Fruit fly (Drosophila melanogaster) whole organism, embryonic: ENCODE data around the gene CG31109.
A peak's percentile ranks its signal among the peaks of the same experiment; 100 is the strongest.

ENCODE experiments used
- BEAF-32 ChIP-seq: fragments of 200-800 bp; sonication (Bioruptor generic); optimal IDR thresholded peaks from 3 replicates; lab custom pipeline; 2017; ENCODE audit warnings: missing biosample characterization, missing genetic modification characterization, mild to moderate bottlenecking, moderate library complexity, missing genetic modification reagents
- CG10267 ChIP-seq: fragments of 200-800 bp; sonication (Bioruptor generic); optimal IDR thresholded peaks from 2 replicates; lab custom pipeline; 2018; ENCODE audit warnings: missing biosample characterization, mild to moderate bottlenecking, missing genetic modification characterization, moderate library complexity
- CG10543 ChIP-seq: fragments of 200-800 bp; sonication (Bioruptor generic); optimal IDR thresholded peaks from 3 replicates; lab custom pipeline; 2017; ENCODE audit warnings: missing biosample characterization, mild to moderate bottlenecking, missing genetic modification characterization, moderate library complexity
- CG13287 ChIP-seq: fragments of 200-800 bp; sonication (Bioruptor generic); IDR thresholded peaks from 2 replicates; pipeline ENCODE4 v1.3.6; 2022; ENCODE audit warnings: missing biosample characterization, missing genetic modification characterization; ENCODE audit not compliant: partially characterized antibody
- CG14860 ChIP-seq: fragments of 200-800 bp; sonication (Bioruptor generic); IDR thresholded peaks from 3 replicates; pipeline ENCODE4 v1.3.6; 2022; ENCODE audit warnings: missing biosample characterization, missing genetic modification characterization; ENCODE audit not compliant: partially characterized antibody
- CG2116 ChIP-seq: fragments of 200-800 bp; sonication (Bioruptor generic); optimal IDR thresholded peaks from 3 replicates; lab custom pipeline; 2018; ENCODE audit warnings: missing biosample characterization, mild to moderate bottlenecking, missing genetic modification characterization
- CG3065 ChIP-seq: fragments of 200-800 bp; sonication (Bioruptor generic); optimal IDR thresholded peaks from 2 replicates; lab custom pipeline; 2016; ENCODE audit warnings: missing biosample characterization, missing genetic modification characterization
- CG3407 ChIP-seq: fragments of 200-800 bp; sonication (Bioruptor generic); optimal IDR thresholded peaks from 2 replicates; lab custom pipeline; 2018; ENCODE audit warnings: missing biosample characterization, mild to moderate bottlenecking, missing genetic modification characterization
- CG34224 ChIP-seq: fragments of 200-800 bp; sonication (Bioruptor generic); IDR thresholded peaks from 3 replicates; pipeline ENCODE4 v1.3.6; 2022; ENCODE audit warnings: missing biosample characterization, missing genetic modification characterization; ENCODE audit not compliant: partially characterized antibody
- CG4707 ChIP-seq: fragments of 200-800 bp; sonication (Bioruptor generic); optimal IDR thresholded peaks from 2 replicates; lab custom pipeline; 2018; ENCODE audit warnings: missing biosample characterization, mild to moderate bottlenecking, missing genetic modification characterization, moderate library complexity
- CG7372 ChIP-seq: fragments of 200-800 bp; sonication (Bioruptor generic); IDR thresholded peaks from 2 replicates; pipeline ENCODE4 v1.3.6; 2022; ENCODE audit warnings: missing biosample characterization, missing genetic modification characterization
- CG7556 ChIP-seq: fragments of 200-800 bp; sonication (Bioruptor generic); optimal IDR thresholded peaks from 2 replicates; lab custom pipeline; 2017; ENCODE audit warnings: missing biosample characterization, mild to moderate bottlenecking, missing genetic modification characterization
- CG8924 ChIP-seq: fragments of 200-800 bp; optimal IDR thresholded peaks from 3 replicates; lab custom pipeline; 2019; ENCODE audit warnings: missing biosample characterization, mild to moderate bottlenecking, missing genetic modification characterization, moderate library complexity
- CG9215 ChIP-seq: fragments of 200-800 bp; sonication (Bioruptor generic); IDR thresholded peaks from 2 replicates; pipeline ENCODE4 v1.3.6; 2022; ENCODE audit warnings: missing biosample characterization, missing genetic modification characterization
- D ChIP-seq, 2 experiments: fragments of 200-800 bp in 1 of 2; fragments of >200 bp in 1 of 2; sonication (Bioruptor generic) in 1 of 2; optimal IDR thresholded peaks; 2 replicates in 1 of 2; 3 replicates in 1 of 2; lab custom pipeline; 2017; ENCODE audit warnings: mild to moderate bottlenecking in 1 of 2, missing biosample characterization in 1 of 2, missing genetic modification characterization in 1 of 2, missing genetic modification reagents in 1 of 2
- Deaf1 ChIP-seq: fragments of 200-800 bp; optimal IDR thresholded peaks from 3 replicates; lab custom pipeline; 2019; ENCODE audit warnings: missing biosample characterization, mild to moderate bottlenecking, missing genetic modification characterization, moderate library complexity
- Dref ChIP-seq: fragments of 200-800 bp; sonication (Bioruptor generic); IDR thresholded peaks from 2 replicates; pipeline ENCODE4 v1.3.6; 2022; ENCODE audit warnings: missing biosample characterization, missing genetic modification characterization
- Ets97D ChIP-seq: fragments of 200-800 bp; sonication (Bioruptor generic); optimal IDR thresholded peaks from 3 replicates; lab custom pipeline; 2016; ENCODE audit warnings: missing biosample characterization, missing genetic modification characterization
- Gsc ChIP-seq: fragments of 200-800 bp; sonication (Bioruptor generic); IDR thresholded peaks from 2 replicates; pipeline ENCODE4 v1.3.6; 2022; ENCODE audit warnings: missing biosample characterization, missing genetic modification characterization
- H2.0 ChIP-seq: fragments of 200-800 bp; sonication (Bioruptor generic); IDR thresholded peaks from 2 replicates; pipeline ENCODE4 v1.3.6; 2022; ENCODE audit warnings: missing biosample characterization, missing genetic modification characterization
- HLH54F ChIP-seq: fragments of 200-800 bp; sonication (Bioruptor generic); optimal IDR thresholded peaks from 3 replicates; lab custom pipeline; 2016; ENCODE audit warnings: missing biosample characterization, missing genetic modification characterization
- Hr78 ChIP-seq, 2 experiments: fragments of 200-800 bp in 1 of 2; fragments of >200 bp in 1 of 2; sonication (Bioruptor generic) in 1 of 2; optimal IDR thresholded peaks; 2 replicates each; lab custom pipeline; 2017 to 2019; ENCODE audit warnings: missing biosample characterization in 2 of 2, missing genetic modification characterization in 2 of 2, mild to moderate bottlenecking in 1 of 2, moderate library complexity in 1 of 2
- MESR4 ChIP-seq: fragments of 200-800 bp; sonication (Bioruptor generic); optimal IDR thresholded peaks from 2 replicates; lab custom pipeline; 2018; ENCODE audit warnings: missing biosample characterization, mild to moderate bottlenecking, missing genetic modification characterization, moderate library complexity
- Med ChIP-seq: fragments of 200-800 bp; sonication (Bioruptor generic); peaks from one replicate; lab custom pipeline; 2016; ENCODE audit warnings: missing biosample characterization, missing genetic modification characterization, mild to moderate bottlenecking, inconsistent platforms, moderate library complexity
- Meics ChIP-seq: fragments of 200-800 bp; sonication (Bioruptor generic); optimal IDR thresholded peaks from 2 replicates; lab custom pipeline; 2017; ENCODE audit warnings: missing biosample characterization, mild to moderate bottlenecking, missing genetic modification characterization
- NfI ChIP-seq: fragments of 200-800 bp; sonication (Bioruptor generic); optimal IDR thresholded peaks from 3 replicates; lab custom pipeline; 2018; ENCODE audit warnings: missing biosample characterization, mild to moderate bottlenecking, missing genetic modification characterization, moderate library complexity
- Oli ChIP-seq: fragments of 200-800 bp; sonication (Bioruptor generic); optimal IDR thresholded peaks from 2 replicates; lab custom pipeline; 2018; ENCODE audit warnings: missing biosample characterization, mild to moderate bottlenecking, missing genetic modification characterization, moderate library complexity
- PHDP ChIP-seq: fragments of 200-800 bp; sonication (Bioruptor generic); optimal IDR thresholded peaks from 3 replicates; lab custom pipeline; 2018; ENCODE audit warnings: missing biosample characterization, mild to moderate bottlenecking, missing genetic modification characterization, moderate library complexity
- Sox102F ChIP-seq: fragments of 200-800 bp; sonication (Bioruptor generic); optimal IDR thresholded peaks from 2 replicates; lab custom pipeline; 2018; ENCODE audit warnings: missing biosample characterization, mild to moderate bottlenecking, missing genetic modification characterization, moderate library complexity
- Sry-β ChIP-seq: fragments of 200-800 bp; sonication (Bioruptor generic); optimal IDR thresholded peaks from 2 replicates; lab custom pipeline; 2018; ENCODE audit warnings: missing biosample characterization, mild to moderate bottlenecking, missing genetic modification characterization, moderate library complexity
- Sry-δ ChIP-seq: fragments of 200-800 bp; sonication (Bioruptor generic); optimal IDR thresholded peaks from 2 replicates; lab custom pipeline; 2016; ENCODE audit warnings: missing biosample characterization, missing genetic modification characterization
- Xbp1 ChIP-seq: fragments of 200-800 bp; sonication (Bioruptor generic); optimal IDR thresholded peaks from 3 replicates; lab custom pipeline; 2016; ENCODE audit warnings: missing biosample characterization, mild to moderate bottlenecking, missing genetic modification characterization
- YL-1 ChIP-seq: fragments of 200-800 bp; sonication (Bioruptor generic); optimal IDR thresholded peaks from 3 replicates; lab custom pipeline; 2017; ENCODE audit warnings: missing biosample characterization, mild to moderate bottlenecking, missing genetic modification characterization
- al ChIP-seq: fragments of 200-800 bp; sonication (Bioruptor generic); IDR thresholded peaks from 2 replicates; pipeline ENCODE4 v1.3.6; 2022; ENCODE audit warnings: missing biosample characterization, missing genetic modification characterization
- ap ChIP-seq: fragments of 200-800 bp; sonication (Bioruptor generic); IDR thresholded peaks from 2 replicates; pipeline ENCODE4 v1.3.6; 2022; ENCODE audit warnings: missing biosample characterization, missing genetic modification characterization
- bbx ChIP-seq: fragments of 200-800 bp; sonication (Bioruptor generic); IDR thresholded peaks from 2 replicates; pipeline ENCODE4 v1.3.6; 2022; ENCODE audit warnings: missing biosample characterization, missing genetic modification characterization; ENCODE audit not compliant: partially characterized antibody
- da ChIP-seq: fragments of 200-800 bp; sonication (Bioruptor generic); optimal IDR thresholded peaks from 2 replicates; lab custom pipeline; 2016; ENCODE audit warnings: missing biosample characterization, missing genetic modification characterization
- ftz-f1 ChIP-seq: fragments of 200-800 bp; sonication (Bioruptor generic); optimal IDR thresholded peaks from 2 replicates; lab custom pipeline; 2016; ENCODE audit warnings: missing biosample characterization, missing genetic modification characterization
- kni ChIP-seq: fragments of 200-800 bp; sonication (Bioruptor generic); optimal IDR thresholded peaks from 3 replicates; lab custom pipeline; 2017; ENCODE audit warnings: mild to moderate bottlenecking, missing biosample characterization, missing genetic modification reagents, missing genetic modification characterization
- nerfin-2 ChIP-seq: fragments of 200-800 bp; sonication (Bioruptor generic); IDR thresholded peaks from 2 replicates; pipeline ENCODE4 v1.3.6; 2022; ENCODE audit warnings: missing biosample characterization, missing genetic modification characterization; ENCODE audit not compliant: partially characterized antibody
- peb ChIP-seq: fragments of 200-800 bp; sonication (Bioruptor generic); IDR thresholded peaks from 2 replicates; pipeline ENCODE4 v1.3.6; 2022; ENCODE audit warnings: missing biosample characterization, missing genetic modification characterization
- slp2 ChIP-seq: fragments of 200-800 bp; sonication (Bioruptor generic); optimal IDR thresholded peaks from 2 replicates; lab custom pipeline; 2016; ENCODE audit warnings: missing biosample characterization, missing genetic modification characterization
- stwl ChIP-seq: fragments of 200-800 bp; sonication (Bioruptor generic); optimal IDR thresholded peaks from 3 replicates; lab custom pipeline; 2018; ENCODE audit warnings: missing biosample characterization, mild to moderate bottlenecking, missing genetic modification characterization, moderate library complexity
- vvl ChIP-seq: fragments of 200-800 bp; sonication (Bioruptor generic); IDR thresholded peaks from 2 replicates; pipeline ENCODE4 v1.3.6; 2022; ENCODE audit warnings: missing biosample characterization, missing genetic modification characterization
- wor ChIP-seq: fragments of 200-800 bp; sonication (Bioruptor generic); IDR thresholded peaks from 2 replicates; pipeline ENCODE4 v1.3.6; 2022; ENCODE audit warnings: missing biosample characterization, missing genetic modification characterization
- zen2 ChIP-seq: fragments of 200-800 bp; sonication (Bioruptor generic); IDR thresholded peaks from 3 replicates; pipeline ENCODE4 v1.3.6; 2022; ENCODE audit warnings: missing biosample characterization, missing genetic modification characterization; ENCODE audit not compliant: partially characterized antibody
- zf30C ChIP-seq: fragments of 200-800 bp; sonication (Bioruptor generic); optimal IDR thresholded peaks from 3 replicates; lab custom pipeline; 2018; ENCODE audit warnings: missing biosample characterization, mild to moderate bottlenecking, missing genetic modification characterization

CG31109 gene

DNA sequence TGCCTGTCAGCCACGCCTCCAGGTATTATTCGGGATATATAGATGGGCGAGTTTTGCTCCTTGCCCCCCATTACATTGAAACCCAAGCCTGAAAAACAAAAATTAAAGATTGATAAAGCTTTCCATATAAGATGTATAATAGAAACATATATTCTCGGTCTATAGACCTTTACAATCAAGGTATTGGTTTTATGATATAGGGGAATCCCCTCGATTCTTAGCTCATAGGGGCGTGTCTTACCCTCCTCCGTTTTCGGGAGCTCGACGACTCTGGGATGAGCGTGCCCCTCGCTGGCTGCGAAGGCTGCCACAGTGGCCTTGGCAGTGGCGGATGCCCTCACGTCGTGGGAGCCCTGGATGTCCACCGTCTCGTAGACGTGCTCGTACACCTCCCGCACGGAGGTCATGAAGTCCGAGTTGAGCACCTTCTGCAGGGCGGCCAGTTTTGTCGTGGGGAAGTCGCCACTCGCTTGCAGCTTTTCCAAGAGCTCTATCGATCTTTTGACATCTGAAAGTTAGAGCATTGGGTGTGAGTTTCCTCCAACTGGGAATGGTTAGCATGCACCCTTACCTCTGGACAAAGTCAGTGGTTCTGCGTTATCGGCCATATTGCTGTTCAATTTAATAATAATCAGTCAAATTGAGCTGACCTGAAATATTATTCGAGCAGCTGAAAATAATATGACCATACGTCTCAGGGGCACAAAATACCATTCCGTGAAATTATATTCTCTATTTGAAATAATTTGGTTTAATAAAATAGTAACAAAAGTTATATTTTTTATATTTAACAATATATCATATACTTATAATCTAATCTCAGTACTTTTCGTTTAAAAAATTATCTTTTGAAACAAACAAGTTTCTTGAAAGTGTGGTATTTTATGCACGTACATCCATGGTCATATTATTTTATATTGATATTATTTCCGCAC, 10.7 kb upstream of the CG31109 start, which contains the start of the genes veli and PQBP1 (continued):
- TF ChIP-seq Sry-δ (GFP tag; lab: Kevin White, UChicago) (no peak), Med (no peak), YL-1 (GFP tag; lab: Kevin White, UChicago) (peak; percentile 12), MESR4 (GFP tag; lab: Kevin White, UChicago) (peak; percentile 69), BEAF-32 (GFP tag; lab: Kevin White, UChicago) (peak; percentile 4), zen2 (GFP tag; lab: Robert Waterston, UW) (no peak), Xbp1 (GFP tag; lab: Kevin White, UChicago) (no peak), ap (GFP tag; lab: Robert Waterston, UW) (no peak), CG9215 (GFP tag; lab: Robert Waterston, UW) (no peak), nerfin-2 (GFP tag; lab: Robert Waterston, UW) (no peak), CG4707 (GFP tag; lab: Kevin White, UChicago) (no peak), vvl (GFP tag; lab: Robert Waterston, UW) (no peak), CG7556 (GFP tag; lab: Kevin White, UChicago) (no peak), slp2 (GFP tag; lab: Kevin White, UChicago) (no peak), ftz-f1 (GFP tag; lab: Kevin White, UChicago) (no peak), zf30C (GFP tag; lab: Kevin White, UChicago) (no peak), Ets97D (GFP tag; lab: Kevin White, UChicago) (no peak), HLH54F (GFP tag; lab: Kevin White, UChicago) (no peak), CG10543 (GFP tag; lab: Kevin White, UChicago) (no peak), CG3065 (GFP tag; lab: Kevin White, UChicago) (no peak), kni (no peak), D (optimal IDR thresholded peaks at IDR 0.05; lab: Kevin White, UChicago) (no peak), D (GFP tag; optimal IDR thresholded peaks at IDR 0.05; lab: Kevin White, UChicago) (no peak), CG34224 (no peak), wor (GFP tag; lab: Robert Waterston, UW) (no peak), peb (GFP tag; lab: Robert Waterston, UW) (no peak), CG3407 (GFP tag; lab: Kevin White, UChicago) (no peak), Hr78 (GFP tag; optimal IDR thresholded peaks at IDR 0.05; lab: Kevin White, UChicago) (no peak), CG10267 (tag; lab: Kevin White, UChicago) (peak; percentile 42), bbx (peak; percentile 17; the same call in 1 of the 2 replicates), CG2116 (GFP tag; lab: Kevin White, UChicago) (peak; percentile 50), CG13287 (GFP tag; lab: Robert Waterston, UW) (peak; percentile 30; the same call in 1 of the 2 replicates), H2.0 (GFP tag; lab: Robert Waterston, UW) (no peak), CG8924 (tag; lab: Kevin White, UChicago) (no peak), Oli (tag; lab: Kevin White, UChicago) (no peak), Meics (no peak), Sry-β (GFP tag; lab: Kevin White, UChicago) (no peak), NfI (no peak), da (GFP tag; lab: Kevin White, UChicago) (no peak), CG7372 (GFP tag; lab: Robert Waterston, UW) (no peak), PHDP (peak; percentile 37), CG14860 (no peak), al (GFP tag; lab: Robert Waterston, UW) (no peak), stwl (tag; lab: Kevin White, UChicago) (peak; percentile 36), Gsc (GFP tag; lab: Robert Waterston, UW) (no peak), Deaf1 (tag; lab: Kevin White, UChicago) (no peak), Dref (no peak), Sox102F (no peak)
